Fruit fly (Drosophila melanogaster): ENCODE data around the gene hth.

hth gene

dm6 chr3R:10650641-10651318, 11.4 kb upstream of the hth start (continued):
- peak; percentile 36; the same call in 1 of the 3 replicates for TF ChIP-seq row (GFP tag; IDR thresholded peaks at IDR 0.05)
- TF ChIP-seq Meics (GFP tag; optimal IDR thresholded peaks at IDR 0.05): no peak
- TF ChIP-seq CG15696 (tag; optimal IDR thresholded peaks at IDR 0.05): peak; percentile 54
- TF ChIP-seq CG1602 (GFP tag; optimal IDR thresholded peaks at IDR 0.05): peak; percentile 7
- TF ChIP-seq gsb-n (tag; optimal IDR thresholded peaks at IDR 0.05): peak; percentile 30
- no peak for TF ChIP-seq kay (GFP tag; optimal IDR thresholded peaks at IDR 0.05)
- TF ChIP-seq tin (GFP tag; optimal IDR thresholded peaks at IDR 0.05): peak; percentile 4
- peak; percentile 26 for TF ChIP-seq CG33557 (GFP tag; optimal IDR thresholded peaks at IDR 0.05)
- no peak for TF ChIP-seq hkb (optimal IDR thresholded peaks at IDR 0.05)
- TF ChIP-seq hkb (GFP tag; IDR thresholded peaks at IDR 0.05): no peak
- no peak for TF ChIP-seq MTF-1 (GFP tag; optimal IDR thresholded peaks at IDR 0.05; ENCODE audit: borderline replicate concordance)
- peak; percentile 1 for TF ChIP-seq Oli (tag; optimal IDR thresholded peaks at IDR 0.05)
- peak; percentile 42 for TF ChIP-seq CG12391 (tag; optimal IDR thresholded peaks at IDR 0.05)
- no peak for TF ChIP-seq bigmax (GFP tag; optimal IDR thresholded peaks at IDR 0.05)
- TF ChIP-seq Spps (tag; optimal IDR thresholded peaks at IDR 0.05): peak; percentile 21
- peak; percentile 17 for TF ChIP-seq Med (GFP tag)
- TF ChIP-seq CG9727 (GFP tag; optimal IDR thresholded peaks at IDR 0.05): peak; percentile 54
- TF ChIP-seq cas (GFP tag; IDR thresholded peaks at IDR 0.05): no peak
- TF ChIP-seq ci (GFP tag; IDR thresholded peaks at IDR 0.05): no peak
- no peak for TF ChIP-seq CG15269 (tag; optimal IDR thresholded peaks at IDR 0.05)
- no peak for TF ChIP-seq CG13894 (tag; optimal IDR thresholded peaks at IDR 0.05)
- TF ChIP-seq CG16815 (GFP tag; optimal IDR thresholded peaks at IDR 0.05): peak; percentile 37
- TF ChIP-seq E2f2 (GFP tag; IDR thresholded peaks at IDR 0.05): no peak
- TF ChIP-seq Nf-YB (GFP tag; optimal IDR thresholded peaks at IDR 0.05): peak; percentile 67
- TF ChIP-seq CG13424 (tag; optimal IDR thresholded peaks at IDR 0.05): peak; percentile 20
- TF ChIP-seq salm (tag; optimal IDR thresholded peaks at IDR 0.05): no peak
- no peak for TF ChIP-seq NK7.1 (GFP tag; optimal IDR thresholded peaks at IDR 0.05)
- peak; percentile 63 for TF ChIP-seq CG10979 (tag; optimal IDR thresholded peaks at IDR 0.05)
- TF ChIP-seq luna (GFP tag; optimal IDR thresholded peaks at IDR 0.05): no peak
- no peak for TF ChIP-seq CG42726 (GFP tag; IDR thresholded peaks at IDR 0.05; ENCODE audit: partially characterized antibody)
- TF ChIP-seq CG7839 (tag; optimal IDR thresholded peaks at IDR 0.05): peak; percentile 25
- TF ChIP-seq CG12155 (GFP tag; optimal IDR thresholded peaks at IDR 0.05): no peak
- TF ChIP-seq CG7357 (GFP tag; IDR thresholded peaks at IDR 0.05): no peak
- peak; percentile 23 for TF ChIP-seq CG4820 (GFP tag; optimal IDR thresholded peaks at IDR 0.05)
- TF ChIP-seq chn (GFP tag; optimal IDR thresholded peaks at IDR 0.05): no peak
- peak; percentile 38 for TF ChIP-seq Ssrp (tag; optimal IDR thresholded peaks at IDR 0.05)
- no peak for TF ChIP-seq CG2120 (GFP tag; optimal IDR thresholded peaks at IDR 0.05)
- no peak for TF ChIP-seq CG32767 (GFP tag; IDR thresholded peaks at IDR 0.05)
- TF ChIP-seq Nf-YC (tag; optimal IDR thresholded peaks at IDR 0.05): peak; percentile 49
- TF ChIP-seq wek (GFP tag; optimal IDR thresholded peaks at IDR 0.05): no peak
- TF ChIP-seq Xrp1 (GFP tag; IDR thresholded peaks at IDR 0.05): peak; percentile 71
- TF ChIP-seq CG3163 (GFP tag; optimal IDR thresholded peaks at IDR 0.05): no peak
- TF ChIP-seq D19B (GFP tag; optimal IDR thresholded peaks at IDR 0.05): no peak
- TF ChIP-seq CG11247 (GFP tag; IDR thresholded peaks at IDR 0.05): no peak
- no peak for TF ChIP-seq Usf (GFP tag; optimal IDR thresholded peaks at IDR 0.05)
- no peak for TF ChIP-seq Ada2b (GFP tag; IDR thresholded peaks at IDR 0.05)
- no peak for TF ChIP-seq nau (GFP tag; optimal IDR thresholded peaks at IDR 0.05)
- no peak for TF ChIP-seq CG12236 (GFP tag; optimal IDR thresholded peaks at IDR 0.05)
- TF ChIP-seq grau (tag; optimal IDR thresholded peaks at IDR 0.05): peak; percentile 14
- no peak for TF ChIP-seq HHEX (GFP tag; optimal IDR thresholded peaks at IDR 0.05)

Measured in whole organism, embryonic.